Fruit fly (Drosophila melanogaster) whole organism, embryonic: ENCODE results near the gene CG4297.

Experiments used
- CG12299 ChIP-seq: fragments of 200-800 bp; sonication (Bioruptor generic); optimal IDR thresholded peaks from 2 replicates; lab custom pipeline; 2018; ENCODE audit warnings: missing biosample characterization, mild to moderate bottlenecking, missing genetic modification characterization
- CG12391 ChIP-seq: fragments of 200-800 bp; sonication (Bioruptor generic); optimal IDR thresholded peaks from 3 replicates; lab custom pipeline; 2018; ENCODE audit warnings: missing biosample characterization, mild to moderate bottlenecking, missing genetic modification characterization, moderate library complexity
- CG12744 ChIP-seq: fragments of 200-800 bp; sonication (Bioruptor generic); optimal IDR thresholded peaks from 2 replicates; lab custom pipeline; 2016; ENCODE audit warnings: missing biosample characterization, missing genetic modification characterization
- CG12942 ChIP-seq: fragments of 200-800 bp; sonication (Bioruptor generic); optimal IDR thresholded peaks from 3 replicates; lab custom pipeline; 2016; ENCODE audit warnings: missing biosample characterization, missing genetic modification characterization
- CG14441 ChIP-seq: fragments of 200-800 bp; sonication (Bioruptor generic); IDR thresholded peaks from 2 replicates; pipeline ENCODE4 v1.3.6; 2022; ENCODE audit warnings: missing biosample characterization, missing genetic modification characterization
- CG14965 ChIP-seq: fragments of 200-800 bp; sonication (Bioruptor generic); optimal IDR thresholded peaks from 2 replicates; lab custom pipeline; 2016; ENCODE audit warnings: missing biosample characterization, missing genetic modification characterization, borderline replicate concordance
- CG15011 ChIP-seq: fragments of 200-800 bp; sonication (Bioruptor generic); optimal IDR thresholded peaks from 3 replicates; lab custom pipeline; 2018; ENCODE audit warnings: missing biosample characterization, mild to moderate bottlenecking, missing genetic modification characterization
- CG15269 ChIP-seq: fragments of 200-800 bp; sonication (Bioruptor generic); optimal IDR thresholded peaks from 2 replicates; lab custom pipeline; 2018; ENCODE audit warnings: missing biosample characterization, mild to moderate bottlenecking, missing genetic modification characterization, moderate library complexity
- CG15601 ChIP-seq: fragments of 200-800 bp; sonication (Bioruptor generic); optimal IDR thresholded peaks from 3 replicates; lab custom pipeline; 2019; ENCODE audit warnings: missing biosample characterization, mild to moderate bottlenecking, missing genetic modification characterization, moderate library complexity
- CG16815 ChIP-seq: fragments of 200-800 bp; sonication (Bioruptor generic); optimal IDR thresholded peaks from 3 replicates; lab custom pipeline; 2017; ENCODE audit warnings: missing biosample characterization, mild to moderate bottlenecking, missing genetic modification characterization
- CG17361 ChIP-seq: fragments of 200-800 bp; sonication (Bioruptor generic); IDR thresholded peaks from 3 replicates; pipeline ENCODE4 v1.3.6; 2022; ENCODE audit warnings: missing biosample characterization, missing genetic modification characterization
- CG17612 ChIP-seq: fragments of 200-800 bp; sonication (Bioruptor generic); IDR thresholded peaks from 2 replicates; pipeline ENCODE4 v1.3.6; 2022; ENCODE audit warnings: missing biosample characterization, missing genetic modification characterization
- CG1792 ChIP-seq: fragments of 200-800 bp; sonication (Bioruptor generic); optimal IDR thresholded peaks from 2 replicates; lab custom pipeline; 2016; ENCODE audit warnings: missing biosample characterization, missing genetic modification characterization
- CG18599 ChIP-seq: fragments of 200-800 bp; sonication (Bioruptor generic); optimal IDR thresholded peaks from 3 replicates; lab custom pipeline; 2017; ENCODE audit warnings: missing biosample characterization, missing genetic modification characterization, mild to moderate bottlenecking, moderate library complexity, missing genetic modification reagents
- CG18619 ChIP-seq: fragments of 200-800 bp; sonication (Bioruptor generic); optimal IDR thresholded peaks from 3 replicates; lab custom pipeline; 2017; ENCODE audit warnings: missing biosample characterization, mild to moderate bottlenecking, missing genetic modification characterization
- CG2712 ChIP-seq: fragments of 200-800 bp; optimal IDR thresholded peaks from 3 replicates; lab custom pipeline; 2019; ENCODE audit warnings: missing biosample characterization, mild to moderate bottlenecking, missing genetic modification characterization, moderate library complexity
- CG42726 ChIP-seq: fragments of 200-800 bp; sonication (Bioruptor generic); IDR thresholded peaks from 2 replicates; pipeline ENCODE4 v1.3.6; 2022; ENCODE audit warnings: missing biosample characterization, missing genetic modification characterization; ENCODE audit not compliant: partially characterized antibody
- CG6254 ChIP-seq: fragments of 200-800 bp; sonication (Bioruptor generic); optimal IDR thresholded peaks from 3 replicates; lab custom pipeline; 2017; ENCODE audit warnings: mild to moderate bottlenecking, missing biosample characterization, missing genetic modification reagents, missing genetic modification characterization
- CG7357 ChIP-seq: fragments of 200-800 bp; sonication (Bioruptor generic); IDR thresholded peaks from 3 replicates; pipeline ENCODE4 v1.3.6; 2022; ENCODE audit warnings: missing biosample characterization, missing genetic modification characterization
- CG7839 ChIP-seq: fragments of 200-800 bp; sonication (Bioruptor generic); optimal IDR thresholded peaks from 3 replicates; lab custom pipeline; 2018; ENCODE audit warnings: missing biosample characterization, mild to moderate bottlenecking, missing genetic modification characterization, moderate library complexity
- CG7963 ChIP-seq: fragments of 200-800 bp; sonication (Bioruptor generic); IDR thresholded peaks from 3 replicates; pipeline ENCODE4 v1.3.6; 2022; ENCODE audit warnings: missing biosample characterization, missing genetic modification characterization; ENCODE audit not compliant: partially characterized antibody
- CG8388 ChIP-seq: fragments of 200-800 bp; sonication (Bioruptor generic); optimal IDR thresholded peaks from 2 replicates; lab custom pipeline; 2019; ENCODE audit warnings: missing biosample characterization, mild to moderate bottlenecking, missing genetic modification characterization, moderate library complexity
- CG9215 ChIP-seq: fragments of 200-800 bp; sonication (Bioruptor generic); IDR thresholded peaks from 2 replicates; pipeline ENCODE4 v1.3.6; 2022; ENCODE audit warnings: missing biosample characterization, missing genetic modification characterization
- CG9817 ChIP-seq: fragments of 200-800 bp; sonication (Bioruptor generic); optimal IDR thresholded peaks from 2 replicates; lab custom pipeline; 2018; ENCODE audit warnings: missing biosample characterization, mild to moderate bottlenecking, missing genetic modification characterization, moderate library complexity
- Chrac-16 ChIP-seq: fragments of 200-800 bp; sonication (Bioruptor generic); optimal IDR thresholded peaks from 3 replicates; lab custom pipeline; 2016; ENCODE audit warnings: missing biosample characterization, missing genetic modification characterization
- D19A ChIP-seq: fragments of 200-800 bp; optimal IDR thresholded peaks from 3 replicates; lab custom pipeline; 2019; ENCODE audit warnings: missing biosample characterization, mild to moderate bottlenecking, missing genetic modification characterization, moderate library complexity
- GATAe ChIP-seq: fragments of 200-800 bp; sonication (Bioruptor generic); conservative IDR thresholded peaks from 2 replicates; pipeline ENCODE4 v1.3.6; 2022; ENCODE audit warnings: missing biosample characterization, missing genetic modification characterization
- Gug ChIP-seq: fragments of 200-800 bp; sonication (Bioruptor generic); IDR thresholded peaks from 4 replicates; pipeline ENCODE4 v1.3.6; 2022; ENCODE audit warnings: missing biosample characterization, missing genetic modification characterization
- Hmx ChIP-seq: fragments of 200-800 bp; sonication (Bioruptor generic); optimal IDR thresholded peaks from 2 replicates; lab custom pipeline; 2016; ENCODE audit warnings: missing biosample characterization, missing genetic modification characterization
- Hr3 ChIP-seq: fragments of 200-800 bp; sonication (Bioruptor generic); optimal IDR thresholded peaks from 3 replicates; lab custom pipeline; 2016; ENCODE audit warnings: missing biosample characterization, missing genetic modification characterization
- MESR4 ChIP-seq: fragments of 200-800 bp; sonication (Bioruptor generic); optimal IDR thresholded peaks from 2 replicates; lab custom pipeline; 2018; ENCODE audit warnings: missing biosample characterization, mild to moderate bottlenecking, missing genetic modification characterization, moderate library complexity
- NFAT ChIP-seq: fragments of 200-800 bp; sonication (Bioruptor generic); IDR thresholded peaks from 2 replicates; pipeline ENCODE4 v1.3.6; 2022; ENCODE audit warnings: missing biosample characterization, missing genetic modification characterization
- Side ChIP-seq: fragments of 200-800 bp; sonication (Bioruptor generic); optimal IDR thresholded peaks from 2 replicates; lab custom pipeline; 2016; ENCODE audit warnings: missing biosample characterization, missing genetic modification characterization
- Xbp1 ChIP-seq: fragments of 200-800 bp; sonication (Bioruptor generic); optimal IDR thresholded peaks from 3 replicates; lab custom pipeline; 2016; ENCODE audit warnings: missing biosample characterization, mild to moderate bottlenecking, missing genetic modification characterization
- Xrp1 ChIP-seq: fragments of 200-800 bp; sonication (Bioruptor generic); IDR thresholded peaks from 2 replicates; pipeline ENCODE4 v1.3.6; 2022; ENCODE audit warnings: missing biosample characterization, missing genetic modification characterization
- bcd ChIP-seq: fragments of 200-800 bp; sonication (Bioruptor generic); optimal IDR thresholded peaks from 2 replicates; lab custom pipeline; 2017; ENCODE audit warnings: missing biosample characterization, mild to moderate bottlenecking, missing genetic modification characterization
- exex ChIP-seq: fragments of 200-800 bp; sonication (Bioruptor generic); optimal IDR thresholded peaks from 4 replicates; lab custom pipeline; 2018; ENCODE audit warnings: missing biosample characterization, mild to moderate bottlenecking, missing genetic modification characterization, moderate library complexity
- gce ChIP-seq: fragments of 200-800 bp; sonication (Bioruptor generic); IDR thresholded peaks from 3 replicates; pipeline ENCODE4 v1.3.6; 2022; ENCODE audit warnings: missing biosample characterization, missing genetic modification characterization
- ind ChIP-seq: fragments of 200-800 bp; sonication (Bioruptor generic); optimal IDR thresholded peaks from 3 replicates; lab custom pipeline; 2016; ENCODE audit warnings: missing biosample characterization, missing genetic modification characterization
- lola ChIP-seq, 3 experiments: fragments of >200 bp in 2 of 3; fragments of 200-800 bp in 1 of 3; sonication (Bioruptor generic) in 1 of 3; optimal IDR thresholded peaks; 2 replicates each; lab custom pipeline; 2017 to 2019; ENCODE audit warnings: missing biosample characterization in 3 of 3, missing genetic modification characterization in 3 of 3, mild to moderate bottlenecking in 1 of 3, moderate library complexity in 1 of 3
- mam ChIP-seq: fragments of 200-800 bp; sonication (Bioruptor generic); optimal IDR thresholded peaks from 3 replicates; lab custom pipeline; 2016; ENCODE audit warnings: missing biosample characterization, missing genetic modification characterization
- odd ChIP-seq: fragments of 200-800 bp; sonication (Bioruptor generic); optimal IDR thresholded peaks from 2 replicates; lab custom pipeline; 2017; ENCODE audit warnings: missing biosample characterization, mild to moderate bottlenecking, missing genetic modification characterization
- phol ChIP-seq: fragments of 200-800 bp; sonication (Bioruptor generic); optimal IDR thresholded peaks from 3 replicates; lab custom pipeline; 2018; ENCODE audit warnings: missing biosample characterization, mild to moderate bottlenecking, missing genetic modification characterization, moderate library complexity
- tap ChIP-seq: fragments of 200-800 bp; optimal IDR thresholded peaks from 3 replicates; lab custom pipeline; 2019; ENCODE audit warnings: missing biosample characterization, mild to moderate bottlenecking, missing genetic modification characterization, moderate library complexity
- tio ChIP-seq: fragments of 200-800 bp; sonication (Bioruptor generic); optimal IDR thresholded peaks from 2 replicates; lab custom pipeline; 2017; ENCODE audit warnings: missing biosample characterization, missing genetic modification characterization, inconsistent platforms
- trem ChIP-seq: fragments of 200-800 bp; optimal IDR thresholded peaks from 3 replicates; lab custom pipeline; 2019; ENCODE audit warnings: missing biosample characterization, mild to moderate bottlenecking, missing genetic modification characterization, moderate library complexity
- ttk ChIP-seq: fragments of 200-800 bp; sonication (Bioruptor generic); IDR thresholded peaks from 2 replicates; pipeline ENCODE4 v2.1.2; 2022; ENCODE audit warnings: missing biosample characterization, missing genetic modification characterization
- usp ChIP-seq: fragments of >200 bp; optimal IDR thresholded peaks from 2 replicates; lab custom pipeline; 2017; ENCODE audit warnings: missing biosample characterization, missing genetic modification characterization
- vvl ChIP-seq: fragments of 200-800 bp; sonication (Bioruptor generic); IDR thresholded peaks from 2 replicates; pipeline ENCODE4 v1.3.6; 2022; ENCODE audit warnings: missing biosample characterization, missing genetic modification characterization
- z ChIP-seq: fragments of 200-800 bp; sonication (Bioruptor generic); IDR thresholded peaks from 3 replicates; pipeline ENCODE4 v1.3.6; 2022; ENCODE audit warnings: missing biosample characterization, missing genetic modification characterization

Gene CG4297

dm6 chr2L:471021-471479 lies 950 bp downstream of the CG4297 start (continued):
- TF ChIP-seq ind (GFP tag; lab: Kevin White, UChicago), result peak; percentile 30
- TF ChIP-seq bcd, result peak; percentile 53
- TF ChIP-seq exex (tag; lab: Kevin White, UChicago), result no peak
- TF ChIP-seq Chrac-16, result peak; percentile 35
- TF ChIP-seq Gug, result 0 out of 4 replicates have a peak, but pooled peaks have one; percentile 10
- no peak for TF ChIP-seq MESR4 (GFP tag; lab: Kevin White, UChicago)
- peak; percentile 65 for TF ChIP-seq CG8388
- TF ChIP-seq CG15601 (tag; lab: Kevin White, UChicago), result peak; percentile 38
- TF ChIP-seq CG14441 (GFP tag; lab: Robert Waterston, UW), result no peak
- TF ChIP-seq ttk (GFP tag; lab: Robert Waterston, UW), result no peak
- peak; percentile 0 for TF ChIP-seq CG12942 (GFP tag; lab: Kevin White, UChicago)
- TF ChIP-seq CG42726 (GFP tag; lab: Robert Waterston, UW), result no peak
- no peak for TF ChIP-seq GATAe
- TF ChIP-seq CG2712 (tag; lab: Kevin White, UChicago), result peak; percentile 80
- TF ChIP-seq trem, result peak; percentile 47
- no peak for TF ChIP-seq CG12744 (GFP tag; lab: Kevin White, UChicago)
- peak; percentile 39 for TF ChIP-seq CG16815 (GFP tag; lab: Kevin White, UChicago)
- peak; percentile 41 for TF ChIP-seq Hr3 (GFP tag; lab: Kevin White, UChicago)
- TF ChIP-seq lola (GFP tag; optimal IDR thresholded peaks at IDR 0.05; lab: Kevin White, UChicago), result peak in 2 of 3 experiments; percentile 27 to 31
- peak; percentile 47 for TF ChIP-seq CG9817
- peak; percentile 76 for TF ChIP-seq CG7839
- TF ChIP-seq Xrp1 (GFP tag; lab: Robert Waterston, UW), result peak; percentile 76; the same call in 1 of the 2 replicates
- TF ChIP-seq CG12299 (tag; lab: Kevin White, UChicago), result peak; percentile 25
- peak; percentile 29 for TF ChIP-seq CG15011 (GFP tag; lab: Kevin White, UChicago)
- TF ChIP-seq D19A (tag; lab: Kevin White, UChicago), result peak; percentile 8
- TF ChIP-seq CG1792 (GFP tag; lab: Kevin White, UChicago), result no peak
- no peak for TF ChIP-seq usp (GFP tag; lab: Kevin White, UChicago)
- peak; percentile 81 for TF ChIP-seq CG12391 (tag; lab: Kevin White, UChicago)
- TF ChIP-seq CG18619 (GFP tag; lab: Kevin White, UChicago), result peak; percentile 26
- no peak for TF ChIP-seq CG17612 (GFP tag; lab: Robert Waterston, UW)
- TF ChIP-seq Xbp1, result peak; percentile 61
- no peak for TF ChIP-seq gce
- peak; percentile 67 for TF ChIP-seq tap (tag; lab: Kevin White, UChicago)
- peak; percentile 40 for TF ChIP-seq odd (GFP tag; lab: Kevin White, UChicago)
- TF ChIP-seq mam, result no peak
- no peak for TF ChIP-seq CG14965 (GFP tag; lab: Kevin White, UChicago)
- no peak for TF ChIP-seq NFAT
- TF ChIP-seq CG6254 (GFP tag; lab: Kevin White, UChicago), result peak; percentile 40
- TF ChIP-seq CG7357 (GFP tag; lab: Robert Waterston, UW), result peak; percentile 55; the same call in 1 of the 3 replicates
- no peak for TF ChIP-seq CG7963 (GFP tag; lab: Robert Waterston, UW)
- TF ChIP-seq CG17361 (GFP tag; lab: Robert Waterston, UW), result no peak; the same call in 2 of the 3 replicates
- 0 out of 3 replicates have a peak, but pooled peaks have one; percentile 32 for TF ChIP-seq z
- no peak for TF ChIP-seq CG9215
- no peak for TF ChIP-seq Hmx (GFP tag; lab: Kevin White, UChicago)
- peak; percentile 80 for TF ChIP-seq CG15269
- peak; percentile 80 for TF ChIP-seq CG18599 (GFP tag; lab: Kevin White, UChicago)
- TF ChIP-seq tio, result peak; percentile 66
- TF ChIP-seq vvl (GFP tag; lab: Robert Waterston, UW), result no peak
- TF ChIP-seq phol (tag; lab: Kevin White, UChicago), result peak; percentile 74
- TF ChIP-seq Side (GFP tag; lab: Kevin White, UChicago), result no peak
